Fruit fly (Drosophila melanogaster): ENCODE results near the gene jv.
A peak's percentile ranks its signal among the peaks of the same experiment; 100 is the strongest.

The jv gene

dm6 chr3L:6603266-6603734, 14.0 kb upstream of the jv start, which contains the start of the genes ndl and Rexo5:
TSS of gene ndl (minus strand) at chr3L:6603366.
TSS of gene Rexo5 (plus strand) at chr3L:6603684.
- TF ChIP-seq cic (GFP tag; optimal IDR thresholded peaks at IDR 0.05) = no peak
- peak; percentile 85 for TF ChIP-seq tj (GFP tag; optimal IDR thresholded peaks at IDR 0.05)
- TF ChIP-seq ovo (GFP tag; optimal IDR thresholded peaks at IDR 0.05) = no peak
- TF ChIP-seq bab1 (GFP tag; optimal IDR thresholded peaks at IDR 0.05) = peak; percentile 12
- TF ChIP-seq CG12768 (GFP tag; optimal IDR thresholded peaks at IDR 0.05) = no peak
- no peak for TF ChIP-seq Clk (GFP tag; optimal IDR thresholded peaks at IDR 0.05)

dm6 chr3L:6577313-6577852, 11.9 kb downstream of the jv start:
- TF ChIP-seq Clk (GFP tag; optimal IDR thresholded peaks at IDR 0.05) (no peak), CG5204 (GFP tag; optimal IDR thresholded peaks at IDR 0.05) (no peak), CG11617 (GFP tag; optimal IDR thresholded peaks at IDR 0.05) (no peak), Mnt (GFP tag; optimal IDR thresholded peaks at IDR 0.05) (no peak), cnc (optimal IDR thresholded peaks at IDR 0.05) (no peak), bab1 (GFP tag; optimal IDR thresholded peaks at IDR 0.05) (no peak), toe (GFP tag; optimal IDR thresholded peaks at IDR 0.05) (no peak), CG12768 (GFP tag; optimal IDR thresholded peaks at IDR 0.05) (no peak)

dm6 chr3L:6576709-6577108, 12.6 kb downstream of the jv start:
- TF ChIP-seq CG7101 (tag; optimal IDR thresholded peaks at IDR 0.05) (no peak), Mnt (GFP tag; optimal IDR thresholded peaks at IDR 0.05) (no peak)

dm6 chr3L:6561052-6561451, 28.2 kb downstream of the jv start:
- TF ChIP-seq Clk (GFP tag; optimal IDR thresholded peaks at IDR 0.05) (no peak), cic (GFP tag; optimal IDR thresholded peaks at IDR 0.05) (no peak), CG33017 (tag; optimal IDR thresholded peaks at IDR 0.05) (no peak)

dm6 chr3L:6558516-6558915, 30.8 kb downstream of the jv start:
- TF ChIP-seq CG7045 (GFP tag; optimal IDR thresholded peaks at IDR 0.05) (no peak), Mnt (GFP tag; optimal IDR thresholded peaks at IDR 0.05) (no peak), CG14711 (tag; optimal IDR thresholded peaks at IDR 0.05) (no peak), bab1 (GFP tag; optimal IDR thresholded peaks at IDR 0.05) (no peak), kay (GFP tag; ENCODE audit: borderline replicate concordance) (no peak), CG7101 (tag; optimal IDR thresholded peaks at IDR 0.05) (no peak), CG1620 (GFP tag; optimal IDR thresholded peaks at IDR 0.05) (no peak), CG12768 (GFP tag; optimal IDR thresholded peaks at IDR 0.05) (no peak), Clk (GFP tag; optimal IDR thresholded peaks at IDR 0.05) (no peak), CG33017 (tag; optimal IDR thresholded peaks at IDR 0.05) (no peak), tj (GFP tag; optimal IDR thresholded peaks at IDR 0.05) (no peak), CG11617 (GFP tag; optimal IDR thresholded peaks at IDR 0.05) (no peak), Crg-1 (GFP tag; optimal IDR thresholded peaks at IDR 0.05) (no peak), cnc (optimal IDR thresholded peaks at IDR 0.05) (no peak)

dm6 chr3L:6556221-6556620, 33.1 kb downstream of the jv start:
- TF ChIP-seq CG14711 (tag; optimal IDR thresholded peaks at IDR 0.05) (no peak), CG1620 (GFP tag; optimal IDR thresholded peaks at IDR 0.05) (no peak), cic (GFP tag; optimal IDR thresholded peaks at IDR 0.05) (no peak), CG7045 (GFP tag; optimal IDR thresholded peaks at IDR 0.05) (no peak), kay (GFP tag; ENCODE audit: borderline replicate concordance) (no peak), CG7101 (tag; optimal IDR thresholded peaks at IDR 0.05) (no peak), Crg-1 (GFP tag; optimal IDR thresholded peaks at IDR 0.05) (no peak), CG11617 (GFP tag; optimal IDR thresholded peaks at IDR 0.05) (no peak), ovo (GFP tag; optimal IDR thresholded peaks at IDR 0.05) (no peak), toe (GFP tag; optimal IDR thresholded peaks at IDR 0.05) (no peak), Mnt (GFP tag; optimal IDR thresholded peaks at IDR 0.05) (no peak), tj (GFP tag; optimal IDR thresholded peaks at IDR 0.05) (no peak), Hr96 (GFP tag; optimal IDR thresholded peaks at IDR 0.05) (no peak), CG12768 (GFP tag; optimal IDR thresholded peaks at IDR 0.05) (no peak), pad (GFP tag; optimal IDR thresholded peaks at IDR 0.05) (no peak), Clk (GFP tag; optimal IDR thresholded peaks at IDR 0.05) (no peak), cnc (optimal IDR thresholded peaks at IDR 0.05) (no peak), bab1 (GFP tag; optimal IDR thresholded peaks at IDR 0.05) (no peak), CG5204 (GFP tag; optimal IDR thresholded peaks at IDR 0.05) (no peak), CG33017 (tag; optimal IDR thresholded peaks at IDR 0.05) (no peak)

dm6 chr3L:6554056-6554739, 35.1 kb downstream of the jv start:
- TF ChIP-seq kay (GFP tag; ENCODE audit: borderline replicate concordance) (peak; percentile 71), pad (GFP tag; optimal IDR thresholded peaks at IDR 0.05) (no peak), Clk (GFP tag; optimal IDR thresholded peaks at IDR 0.05) (no peak)
